Fruit fly (Drosophila melanogaster) ovary, adult (tissue): Measurements from ENCODE around the gene Dab.

ENCODE experiments used
- CG17801 ChIP-seq: fragments of 200-800 bp; optimal IDR thresholded peaks from 2 replicates; lab custom pipeline; 2019; ENCODE audit warnings: missing biosample characterization, mild to moderate bottlenecking, missing genetic modification characterization, moderate library complexity; ENCODE audit not compliant: partially characterized antibody

Gene Dab

DNA sequence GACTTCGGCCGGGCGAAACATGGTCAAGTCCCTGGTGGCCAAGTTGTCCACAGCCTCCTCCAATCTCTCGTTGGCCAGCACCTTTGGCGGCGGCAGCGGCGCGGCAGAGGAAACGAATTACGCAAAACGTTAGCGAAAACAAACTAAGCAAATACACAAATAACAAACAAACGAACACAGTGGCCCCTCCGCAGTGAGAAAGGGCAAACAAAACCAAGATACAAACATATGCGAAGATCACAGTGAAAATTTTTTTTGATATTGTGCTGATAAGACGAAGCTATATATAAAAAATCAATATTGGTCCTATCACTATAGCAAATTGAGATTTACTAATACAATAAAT, 2.2 kb downstream of the Dab start:
- no peak for TF ChIP-seq CG17801

DNA sequence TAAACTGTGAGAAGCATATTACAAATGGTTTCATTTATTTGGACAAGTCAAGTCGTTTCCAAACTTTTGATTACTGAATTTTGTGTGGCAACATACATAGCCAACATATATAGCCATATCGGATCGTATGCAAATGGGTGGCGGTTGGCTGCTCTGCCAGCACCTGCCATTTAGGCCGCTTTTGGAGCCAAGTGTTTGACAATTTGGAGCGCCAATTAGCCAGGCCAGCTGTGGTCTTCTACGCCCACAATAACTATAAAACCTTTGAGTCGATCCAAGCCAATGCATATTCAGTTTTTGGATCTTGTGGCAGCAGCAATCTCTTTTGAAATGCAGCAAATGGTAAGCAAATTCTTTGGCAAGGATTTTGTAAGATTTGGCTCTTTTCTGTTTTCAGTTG, 12.6 kb downstream of the Dab start, which contains the start of gene CG13031:
Gene CG13031, plus strand, starts transcription at position 301 of the 400 bp plus-strand sequence.
- TF ChIP-seq CG17801, result no peak

- TF ChIP-seq CG17801, result no peak
These were observed 14.2 kb downstream of the Dab start, which contains the start of the genes CG13026 and PGRP-SB2 for dm6 chr3L:16726069-16726591. Gene CG13026 (minus strand): TSS chr3L:16726169. Gene PGRP-SB2 (plus strand): TSS chr3L:16726541.

DNA sequence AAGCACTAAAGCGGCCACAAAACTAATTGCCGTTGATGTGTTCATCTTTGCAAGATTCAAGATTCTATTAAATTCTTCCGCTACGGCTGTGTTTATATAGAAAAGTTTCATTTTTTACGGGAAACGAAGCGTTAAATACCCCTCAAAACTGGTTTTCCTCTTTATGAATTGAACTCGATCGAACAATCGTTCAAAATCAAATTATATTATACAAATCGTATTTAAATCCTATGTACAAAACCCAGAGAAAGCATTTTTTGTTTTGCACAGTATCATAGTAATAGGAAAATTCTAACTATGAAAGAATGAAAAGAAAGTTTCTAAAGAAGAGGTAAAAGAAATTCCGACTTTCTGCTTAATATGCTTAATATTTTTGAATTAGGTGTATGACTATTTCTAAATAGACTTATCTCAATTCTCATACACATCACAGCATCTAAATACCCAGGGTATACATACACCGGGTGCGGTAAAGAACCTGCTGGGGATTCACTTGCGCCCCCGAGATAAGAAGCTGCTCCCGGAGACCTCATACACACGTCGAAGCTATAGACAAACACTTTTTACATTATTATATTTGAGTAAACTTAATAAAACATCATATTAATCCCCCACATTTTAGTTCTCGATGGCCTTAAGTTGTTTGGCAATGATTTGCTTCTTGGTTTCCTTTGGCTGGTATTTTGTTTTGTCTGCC, 16.2 kb downstream of the Dab start, which contains the start of gene PGRP-SB1:
Gene PGRP-SB1, minus strand, starts transcription at position 51 of the 697 bp plus-strand sequence.
- TF ChIP-seq CG17801, result no peak

- TF ChIP-seq CG17801, result no peak
These were observed 18.7 kb downstream of the Dab start, which contains the start of gene Dbp73D for dm6 chr3L:16730645-16731044. Gene Dbp73D (minus strand): TSS chr3L:16730818.

DNA sequence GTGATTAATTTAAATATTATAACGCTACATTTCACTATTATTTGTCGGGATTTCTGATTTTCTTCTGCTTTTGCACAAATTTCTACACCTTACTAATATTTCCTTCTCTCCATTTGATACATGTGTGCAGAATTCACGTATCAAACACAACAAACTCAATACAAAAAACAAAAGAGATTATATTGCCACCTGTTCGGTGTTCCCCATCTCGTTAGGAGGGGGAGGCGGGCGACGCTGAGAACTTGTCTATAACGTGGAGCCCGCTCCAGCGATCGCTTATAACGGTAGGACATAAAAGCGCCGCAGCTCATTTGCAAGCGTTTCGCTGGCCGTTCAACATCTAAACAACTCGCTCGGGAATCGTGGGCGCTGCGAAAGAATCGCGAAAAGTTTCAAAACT, 21.3 kb downstream of the Dab start, which contains the start of gene CG9701:
Gene CG9701, plus strand, starts transcription at position 301 of the 400 bp plus-strand sequence.
- no peak for TF ChIP-seq CG17801

DNA sequence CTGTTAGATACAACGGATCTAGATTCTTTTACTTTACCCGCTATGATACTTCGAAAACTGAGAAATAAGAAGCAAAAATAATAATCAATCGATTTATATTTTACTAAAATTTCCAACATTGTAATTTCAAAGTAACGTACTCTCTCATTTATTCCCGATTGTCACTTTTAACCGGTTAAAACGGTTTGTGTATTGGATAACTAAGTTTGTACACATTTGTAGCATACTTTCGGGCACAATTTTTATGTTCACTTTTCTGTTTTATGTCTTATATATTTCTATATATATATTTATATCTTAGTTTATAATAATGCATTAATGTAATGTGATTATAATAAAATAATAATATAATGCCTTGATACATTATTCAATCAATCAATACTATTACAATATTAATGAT, 29.7 kb downstream of the Dab start:
- no peak for TF ChIP-seq CG17801

- no peak for TF ChIP-seq CG17801
These were observed 32.2 kb downstream of the Dab start for dm6 chr3L:16743906-16744704.

- no peak for TF ChIP-seq CG17801
These were observed 34.9 kb downstream of the Dab start for dm6 chr3L:16746586-16747383.

DNA sequence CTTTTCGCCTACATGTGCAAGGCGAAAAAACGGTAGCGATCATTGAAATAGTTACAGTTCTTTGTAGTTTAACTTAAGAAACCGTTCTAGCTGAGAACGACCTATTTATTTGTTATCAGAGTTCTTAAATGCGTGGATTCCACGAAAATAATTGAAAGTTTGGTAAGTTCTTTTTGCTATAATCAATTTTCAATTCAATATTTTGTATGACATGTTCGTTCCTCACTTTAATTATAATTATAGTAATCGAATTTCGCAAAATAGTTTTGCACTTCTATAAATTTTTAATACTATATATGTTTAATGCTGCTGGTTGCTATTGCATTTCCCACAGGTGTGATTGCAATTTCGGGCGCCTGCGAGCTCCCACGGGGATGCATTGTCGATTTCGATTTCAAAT, 36.4 kb downstream of the Dab start:
- no peak for TF ChIP-seq CG17801

DNA sequence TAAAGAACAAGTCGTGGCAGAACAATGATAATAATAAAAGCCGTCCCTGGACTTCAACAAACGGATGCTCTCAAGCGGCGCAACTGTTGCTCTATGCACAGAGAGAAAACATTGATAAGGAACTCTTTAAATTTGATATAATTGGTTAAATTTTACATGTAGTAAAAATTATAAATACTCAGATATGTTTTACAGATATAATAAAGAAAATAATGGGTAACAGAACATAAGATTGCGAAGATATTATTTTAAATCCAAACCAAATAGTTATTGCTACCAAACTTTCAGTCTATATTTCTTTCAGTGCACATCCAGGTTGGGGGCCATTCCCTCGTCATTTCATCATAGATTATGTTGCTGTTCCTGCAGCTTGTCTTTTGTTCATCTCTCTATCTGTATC, 37.8 kb downstream of the Dab start:
- no peak for TF ChIP-seq CG17801

DNA sequence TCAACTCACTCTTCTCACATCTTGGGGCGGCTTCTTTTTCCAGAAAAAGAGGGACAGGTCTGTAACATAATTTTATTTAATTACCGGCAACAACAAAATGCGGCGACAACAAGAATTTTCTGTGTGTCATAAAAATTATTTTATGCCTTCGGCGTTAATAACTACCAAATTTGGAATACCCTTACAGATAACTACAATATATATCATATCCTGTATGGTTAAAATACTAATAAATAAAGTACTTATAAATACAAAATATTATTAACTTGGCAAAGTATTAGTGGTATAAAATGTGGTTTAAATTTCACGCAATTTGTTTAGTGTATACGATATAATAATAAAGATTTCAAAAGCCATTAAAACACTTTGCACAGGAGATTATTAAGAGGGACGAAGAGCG, 38.8 kb downstream of the Dab start:
- TF ChIP-seq CG17801, result no peak

DNA sequence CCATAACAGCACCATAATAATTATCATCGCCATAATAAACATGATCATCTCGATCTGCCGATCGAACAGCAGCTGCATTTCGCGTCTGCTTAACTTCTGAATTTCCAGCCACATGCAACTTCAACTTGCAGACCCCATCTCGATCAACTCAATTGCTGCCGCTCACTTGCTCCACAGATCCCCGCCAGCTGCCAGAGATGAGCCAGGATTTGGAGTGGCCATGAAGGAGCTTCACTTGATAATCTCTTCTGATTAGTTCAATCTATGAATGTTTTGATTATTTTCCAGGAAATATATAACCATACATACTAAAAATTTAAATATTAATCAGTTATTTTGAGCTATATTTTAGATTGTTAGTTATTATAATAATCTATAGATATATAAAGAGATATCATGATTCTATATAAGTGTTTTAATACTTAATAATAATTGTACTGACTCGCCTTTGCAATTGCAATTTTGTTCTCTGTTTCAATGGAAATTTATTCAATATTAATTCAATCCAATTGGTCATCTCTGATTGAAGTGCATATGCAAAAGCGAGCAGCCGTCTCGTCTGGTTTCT, 39.6 kb downstream of the Dab start:
- TF ChIP-seq CG17801, result no peak

dm6 chr3L:16752402-16753096, 40.6 kb downstream of the Dab start:
- no peak for TF ChIP-seq CG17801

DNA sequence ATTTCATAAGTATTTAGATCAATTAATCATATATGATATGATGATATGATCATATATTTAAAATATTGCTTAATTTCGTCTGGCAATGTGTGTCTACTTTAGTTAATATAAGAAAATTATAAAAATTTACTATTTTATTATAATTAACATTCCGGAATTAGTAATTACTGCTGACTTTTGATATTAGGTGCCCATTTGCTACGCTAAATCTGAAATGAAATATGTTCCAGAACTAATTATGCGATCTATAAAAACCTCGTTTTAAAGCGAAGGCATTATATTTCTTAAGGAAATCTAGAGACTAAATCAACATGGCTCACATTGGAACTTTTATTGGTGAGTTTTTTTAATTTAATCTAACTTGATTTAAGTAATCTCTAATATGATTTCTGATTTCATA, 43.3 kb downstream of the Dab start, which contains the start of gene CG42852:
Gene CG42852, plus strand, starts transcription at position 301 of the 400 bp plus-strand sequence.
- TF ChIP-seq CG17801, result no peak
